Fruit fly (Drosophila melanogaster) whole organism, embryonic: ENCODE results near the gene Dpm3.

Experiments
- Awh ChIP-seq: fragments of 200-800 bp; sonication (Bioruptor generic); IDR thresholded peaks from 2 replicates; pipeline ENCODE4, ENCODE4 v1.3.6; 2022; ENCODE audit warnings: missing biosample characterization, missing genetic modification characterization
- BEAF-32 ChIP-seq: fragments of 200-800 bp; sonication (Bioruptor generic); optimal IDR thresholded peaks from 3 replicates; lab custom pipeline; 2017; ENCODE audit warnings: missing biosample characterization, missing genetic modification characterization, mild to moderate bottlenecking, moderate library complexity, missing genetic modification reagents
- CG10267 ChIP-seq: fragments of 200-800 bp; sonication (Bioruptor generic); optimal IDR thresholded peaks from 2 replicates; lab custom pipeline; 2018; ENCODE audit warnings: missing biosample characterization, mild to moderate bottlenecking, missing genetic modification characterization, moderate library complexity
- CG10462 ChIP-seq: fragments of 200-800 bp; sonication (Bioruptor generic); optimal IDR thresholded peaks from 2 replicates; lab custom pipeline; 2016; ENCODE audit warnings: missing biosample characterization, missing genetic modification characterization
- CG10543 ChIP-seq: fragments of 200-800 bp; sonication (Bioruptor generic); optimal IDR thresholded peaks from 3 replicates; lab custom pipeline; 2017; ENCODE audit warnings: missing biosample characterization, mild to moderate bottlenecking, missing genetic modification characterization, moderate library complexity
- CG11093 ChIP-seq: fragments of 200-800 bp; sonication (Bioruptor generic); IDR thresholded peaks from 3 replicates; pipeline ENCODE4 v1.3.6; 2022; ENCODE audit warnings: missing biosample characterization, missing genetic modification characterization
- CG11456 ChIP-seq: fragments of 200-800 bp; sonication (Bioruptor generic); IDR thresholded peaks from 3 replicates; pipeline ENCODE4 v1.3.6; 2022; ENCODE audit warnings: missing biosample characterization, missing genetic modification characterization
- CG11504 ChIP-seq: fragments of 200-800 bp; sonication (Bioruptor generic); optimal IDR thresholded peaks from 3 replicates; lab custom pipeline; 2019; ENCODE audit warnings: missing biosample characterization, mild to moderate bottlenecking, missing genetic modification characterization, moderate library complexity
- CG13424 ChIP-seq: fragments of 200-800 bp; sonication (Bioruptor generic); optimal IDR thresholded peaks from 2 replicates; lab custom pipeline; 2019; ENCODE audit warnings: missing biosample characterization, mild to moderate bottlenecking, missing genetic modification characterization, moderate library complexity
- CG1603 ChIP-seq: fragments of 200-800 bp; sonication (Bioruptor generic); optimal IDR thresholded peaks from 2 replicates; lab custom pipeline; 2019; ENCODE audit warnings: missing biosample characterization, mild to moderate bottlenecking, missing genetic modification characterization, moderate library complexity
- CG2678 ChIP-seq: fragments of 200-800 bp; sonication (Bioruptor generic); optimal IDR thresholded peaks from 3 replicates; lab custom pipeline; 2019; ENCODE audit warnings: missing biosample characterization, mild to moderate bottlenecking, missing genetic modification characterization, moderate library complexity
- CG30431 ChIP-seq: fragments of 200-800 bp; sonication (Bioruptor generic); optimal IDR thresholded peaks from 2 replicates; lab custom pipeline; 2017; ENCODE audit warnings: missing biosample characterization, missing genetic modification characterization
- CG3163 ChIP-seq: fragments of 200-800 bp; sonication (Bioruptor generic); optimal IDR thresholded peaks from 3 replicates; lab custom pipeline; 2016; ENCODE audit warnings: missing biosample characterization, missing genetic modification characterization
- CG33557 ChIP-seq: fragments of 200-800 bp; sonication (Bioruptor generic); optimal IDR thresholded peaks from 2 replicates; lab custom pipeline; 2019; ENCODE audit warnings: missing biosample characterization, mild to moderate bottlenecking, missing genetic modification characterization, moderate library complexity
- CG34224 ChIP-seq: fragments of 200-800 bp; sonication (Bioruptor generic); IDR thresholded peaks from 3 replicates; pipeline ENCODE4 v1.3.6; 2022; ENCODE audit warnings: missing biosample characterization, missing genetic modification characterization; ENCODE audit not compliant: partially characterized antibody
- CG34422 ChIP-seq: fragments of 200-800 bp; sonication (Bioruptor generic); IDR thresholded peaks from 3 replicates; pipeline ENCODE4 v1.3.6; 2022; ENCODE audit warnings: missing biosample characterization, missing genetic modification characterization
- CG6854 ChIP-seq: fragments of 200-800 bp; sonication (Bioruptor generic); optimal IDR thresholded peaks from 3 replicates; lab custom pipeline; 2017; ENCODE audit warnings: missing biosample characterization, mild to moderate bottlenecking, missing genetic modification characterization
- CG7556 ChIP-seq: fragments of 200-800 bp; sonication (Bioruptor generic); optimal IDR thresholded peaks from 2 replicates; lab custom pipeline; 2017; ENCODE audit warnings: missing biosample characterization, mild to moderate bottlenecking, missing genetic modification characterization
- CG9609 ChIP-seq: fragments of 200-800 bp; sonication (Bioruptor generic); optimal IDR thresholded peaks from 3 replicates; lab custom pipeline; 2016; ENCODE audit warnings: missing biosample characterization, missing genetic modification characterization
- Deaf1 ChIP-seq: fragments of 200-800 bp; optimal IDR thresholded peaks from 3 replicates; lab custom pipeline; 2019; ENCODE audit warnings: missing biosample characterization, mild to moderate bottlenecking, missing genetic modification characterization, moderate library complexity
- Ets97D ChIP-seq: fragments of 200-800 bp; sonication (Bioruptor generic); optimal IDR thresholded peaks from 3 replicates; lab custom pipeline; 2016; ENCODE audit warnings: missing biosample characterization, missing genetic modification characterization
- Fer1 ChIP-seq: fragments of 200-800 bp; sonication (Bioruptor generic); optimal IDR thresholded peaks from 2 replicates; lab custom pipeline; 2017; ENCODE audit warnings: missing biosample characterization, mild to moderate bottlenecking, missing genetic modification characterization
- Hr39 ChIP-seq: fragments of >200 bp; optimal IDR thresholded peaks from 2 replicates; lab custom pipeline; 2017
- Mes4 ChIP-seq: fragments of 200-800 bp; sonication (Bioruptor generic); optimal IDR thresholded peaks from 2 replicates; lab custom pipeline; 2016; ENCODE audit warnings: missing biosample characterization, missing genetic modification characterization
- Mrtf ChIP-seq: fragments of 200-800 bp; sonication (Bioruptor generic); IDR thresholded peaks from 3 replicates; pipeline ENCODE4 v1.3.6; 2022; ENCODE audit warnings: missing biosample characterization, missing genetic modification characterization
- Myb ChIP-seq: fragments of 200-800 bp; sonication (Bioruptor generic); optimal IDR thresholded peaks from 2 replicates; lab custom pipeline; 2016; ENCODE audit warnings: missing biosample characterization, missing genetic modification characterization
- Pdp1 ChIP-seq, 2 experiments: fragments of 200-800 bp; sonication (Bioruptor generic); optimal IDR thresholded peaks; 3 replicates each; lab custom pipeline; 2016; ENCODE audit warnings: missing biosample characterization in 2 of 2, missing genetic modification characterization in 2 of 2, mild to moderate bottlenecking in 1 of 2, moderate library complexity in 1 of 2
- Poxn ChIP-seq: fragments of 200-800 bp; sonication (Bioruptor generic); IDR thresholded peaks from 2 replicates; pipeline ENCODE4 v1.3.6; 2022; ENCODE audit warnings: missing biosample characterization, missing genetic modification characterization
- Sin3A ChIP-seq: fragments of >200 bp; optimal IDR thresholded peaks from 2 replicates; lab custom pipeline; 2018
- ara ChIP-seq: fragments of 200-800 bp; sonication (Bioruptor generic); IDR thresholded peaks from 2 replicates; pipeline ENCODE4 v1.3.6; 2022; ENCODE audit warnings: missing biosample characterization, missing genetic modification characterization
- chm ChIP-seq: fragments of 200-800 bp; sonication (Bioruptor generic); IDR thresholded peaks from 2 replicates; pipeline ENCODE4 v1.3.6; 2022; ENCODE audit warnings: missing biosample characterization, missing genetic modification characterization
- ci ChIP-seq: fragments of 200-800 bp; sonication (Bioruptor generic); IDR thresholded peaks from 3 replicates; pipeline ENCODE4 v1.3.6; 2022; ENCODE audit warnings: missing biosample characterization, missing genetic modification characterization
- emc ChIP-seq: fragments of 200-800 bp; sonication (Bioruptor generic); optimal IDR thresholded peaks from 2 replicates; lab custom pipeline; 2016; ENCODE audit warnings: missing biosample characterization, missing genetic modification characterization
- esg ChIP-seq: fragments of 200-800 bp; sonication (Bioruptor generic); conservative IDR thresholded peaks from 2 replicates; pipeline ENCODE4 v1.3.6; 2022; ENCODE audit warnings: missing biosample characterization, missing genetic modification characterization
- gce ChIP-seq: fragments of 200-800 bp; sonication (Bioruptor generic); IDR thresholded peaks from 3 replicates; pipeline ENCODE4 v1.3.6; 2022; ENCODE audit warnings: missing biosample characterization, missing genetic modification characterization
- insv ChIP-seq, 2 experiments: fragments of 200-800 bp; sonication (Bioruptor generic); optimal IDR thresholded peaks; 3 replicates each; lab custom pipeline; 2016 to 2018; ENCODE audit warnings: missing biosample characterization in 2 of 2, missing genetic modification characterization in 2 of 2
- lola ChIP-seq, 3 experiments: fragments of >200 bp in 2 of 3; fragments of 200-800 bp in 1 of 3; sonication (Bioruptor generic) in 1 of 3; optimal IDR thresholded peaks; 2 replicates each; lab custom pipeline; 2017 to 2019; ENCODE audit warnings: missing biosample characterization in 3 of 3, missing genetic modification characterization in 3 of 3, mild to moderate bottlenecking in 1 of 3, moderate library complexity in 1 of 3
- lov ChIP-seq, 2 experiments: fragments of 200-800 bp in 1 of 2; fragments of >200 bp in 1 of 2; sonication (Bioruptor generic) in 1 of 2; IDR thresholded peaks in 1 of 2; optimal IDR thresholded peaks in 1 of 2; 2 replicates in 1 of 2; 3 replicates in 1 of 2; pipeline versions ENCODE4 v1.3.6 to Lab custom; 2017 to 2022; ENCODE audit warnings: missing biosample characterization in 1 of 2, missing genetic modification characterization in 1 of 2
- mld ChIP-seq: fragments of 200-800 bp; sonication (Bioruptor generic); IDR thresholded peaks from 3 replicates; pipeline ENCODE4 v1.3.6; 2022; ENCODE audit warnings: missing biosample characterization, missing genetic modification characterization; ENCODE audit not compliant: partially characterized antibody
- pnt ChIP-seq: fragments of 200-800 bp; sonication (Bioruptor generic); optimal IDR thresholded peaks from 3 replicates; lab custom pipeline; 2016; ENCODE audit warnings: missing biosample characterization, missing genetic modification characterization
- prd ChIP-seq, 3 experiments: fragments of >200 bp in 2 of 3; fragments of 200-800 bp in 1 of 3; sonication (Bioruptor generic) in 1 of 3; optimal IDR thresholded peaks in 2 of 3; IDR thresholded peaks in 1 of 3; 2 replicates in 2 of 3; 3 replicates in 1 of 3; pipeline versions ENCODE4 v1.3.6 to Lab custom; 2017 to 2022; ENCODE audit warnings: missing biosample characterization in 1 of 3, missing genetic modification characterization in 1 of 3
- pzg ChIP-seq: fragments of 200-800 bp; sonication (Bioruptor generic); optimal IDR thresholded peaks from 3 replicates; lab custom pipeline; 2018; ENCODE audit warnings: missing biosample characterization, mild to moderate bottlenecking, missing genetic modification characterization, moderate library complexity
- rib ChIP-seq: fragments of 200-800 bp; sonication (Bioruptor generic); IDR thresholded peaks from 2 replicates; pipeline ENCODE4 v1.3.6; 2022; ENCODE audit warnings: missing biosample characterization, missing genetic modification characterization
- sna ChIP-seq: fragments of 200-800 bp; sonication (Bioruptor generic); IDR thresholded peaks from 2 replicates; pipeline ENCODE4 v1.3.6; 2022; ENCODE audit warnings: missing biosample characterization, missing genetic modification characterization; ENCODE audit not compliant: partially characterized antibody
- tap ChIP-seq: fragments of 200-800 bp; optimal IDR thresholded peaks from 3 replicates; lab custom pipeline; 2019; ENCODE audit warnings: missing biosample characterization, mild to moderate bottlenecking, missing genetic modification characterization, moderate library complexity
- tio ChIP-seq: fragments of 200-800 bp; sonication (Bioruptor generic); optimal IDR thresholded peaks from 2 replicates; lab custom pipeline; 2017; ENCODE audit warnings: missing biosample characterization, missing genetic modification characterization, inconsistent platforms
- tna ChIP-seq: fragments of 200-800 bp; sonication (Bioruptor generic); IDR thresholded peaks from 2 replicates; pipeline ENCODE4 v1.3.6; 2022; ENCODE audit warnings: missing biosample characterization, missing genetic modification characterization; ENCODE audit not compliant: partially characterized antibody
- vvl ChIP-seq: fragments of 200-800 bp; sonication (Bioruptor generic); IDR thresholded peaks from 2 replicates; pipeline ENCODE4 v1.3.6; 2022; ENCODE audit warnings: missing biosample characterization, missing genetic modification characterization

Gene Dpm3

dm6 chr3R:13388160-13388870, 14.5 kb downstream of the Dpm3 start, which contains the start of gene CG9799 (continued):
- TF ChIP-seq ara (0 out of 2 replicates have a peak, but pooled peaks have one; percentile 21), Pdp1 (GFP tag; optimal IDR thresholded peaks at IDR 0.05; lab: Kevin White, UChicago) (no peak), tap (no peak), vvl (GFP tag; lab: Robert Waterston, UW) (no peak), Deaf1 (no peak), Poxn (GFP tag; lab: Robert Waterston, UW) (no peak), gce (GFP tag; lab: Robert Waterston, UW) (peak; percentile 7; the same call in 1 of the 3 replicates), CG33557 (GFP tag; lab: Kevin White, UChicago) (no peak), Sin3A (lab: Kevin White, UChicago) (peak; percentile 18), pzg (GFP tag; lab: Kevin White, UChicago) (peak; percentile 72), CG30431 (GFP tag; lab: Kevin White, UChicago) (no peak), Mrtf (GFP tag; lab: Robert Waterston, UW) (no peak), Awh (GFP tag; lab: Robert Waterston, UW) (peak; percentile 50; the same call in 1 of the 2 replicates), mld (GFP tag; lab: Robert Waterston, UW) (0 out of 3 replicates have a peak, but pooled peaks have one; percentile 14), Ets97D (peak; percentile 41), Myb (peak; percentile 52), CG7556 (no peak), CG10267 (tag; lab: Kevin White, UChicago) (peak; percentile 22), Mes4 (no peak), CG9609 (GFP tag; lab: Kevin White, UChicago) (no peak), insv (GFP tag; optimal IDR thresholded peaks at IDR 0.05; lab: Kevin White, UChicago) (peak in 1 of 2 experiments; percentile 38), CG6854 (no peak), Hr39 (lab: Kevin White, UChicago) (no peak), rib (no peak), CG3163 (GFP tag; lab: Kevin White, UChicago) (no peak), Fer1 (GFP tag; lab: Kevin White, UChicago) (no peak), CG11504 (tag; lab: Kevin White, UChicago) (peak; percentile 95), lola (GFP tag; optimal IDR thresholded peaks at IDR 0.05; lab: Kevin White, UChicago) (no peak), CG1603 (tag; lab: Kevin White, UChicago) (no peak), ci (no peak), emc (no peak), BEAF-32 (GFP tag; lab: Kevin White, UChicago) (peak; percentile 24), CG2678 (tag; lab: Kevin White, UChicago) (no peak), sna (GFP tag; lab: Robert Waterston, UW) (0 out of 2 replicates have a peak, but pooled peaks have one; percentile 14), chm (GFP tag; lab: Robert Waterston, UW) (no peak), CG13424 (no peak), CG34224 (GFP tag; lab: Robert Waterston, UW) (0 out of 3 replicates have a peak, but pooled peaks have one; percentile 32), CG10462 (GFP tag; lab: Kevin White, UChicago) (no peak), lov (optimal IDR thresholded peaks at IDR 0.05; lab: Kevin White, UChicago) (no peak), lov (GFP tag; IDR thresholded peaks at IDR 0.05; lab: Robert Waterston, UW) (peak; percentile 90), CG11456 (GFP tag; lab: Robert Waterston, UW) (no peak), CG34422 (GFP tag; lab: Robert Waterston, UW) (peak; percentile 84; the same call in 2 of the 3 replicates), prd (optimal IDR thresholded peaks at IDR 0.05; lab: Kevin White, UChicago) (no peak), prd (GFP tag; IDR thresholded peaks at IDR 0.05; lab: Robert Waterston, UW) (peak; percentile 53; the same call in 2 of the 3 replicates), CG10543 (GFP tag; lab: Kevin White, UChicago) (no peak), tna (GFP tag; lab: Robert Waterston, UW) (0 out of 2 replicates have a peak, but pooled peaks have one; percentile 8), CG11093 (0 out of 3 replicates have a peak, but pooled peaks have one; percentile 44), pnt (no peak), esg (GFP tag; lab: Robert Waterston, UW) (no peak), tio (GFP tag; lab: Kevin White, UChicago) (no peak)
